Worm (Caenorhabditis elegans): Measurements from ENCODE around the gene lro-1.

lro-1 gene

ce11 chrX:6311391-6311790 is 39.5 kb downstream of the lro-1 start, which contains the start of gene npr-38:
TSS of gene npr-38 (plus strand) at chrX:6311691.
- TF ChIP-seq hlh-1 (tag; optimal IDR thresholded peaks at IDR 0.05) (no peak), drap-1 (GFP tag; optimal IDR thresholded peaks at IDR 0.05) (no peak), sem-2 (GFP tag; optimal IDR thresholded peaks at IDR 0.05) (no peak), cnd-1 (tag; optimal IDR thresholded peaks at IDR 0.05) (no peak), lin-32 (GFP tag; optimal IDR thresholded peaks at IDR 0.05) (no peak), unc-39 (tag; optimal IDR thresholded peaks at IDR 0.05) (no peak)

- no peak for TF ChIP-seq flh-1 (GFP tag; optimal IDR thresholded peaks at IDR 0.05)
- no peak for TF ChIP-seq ceh-43 (GFP tag; optimal IDR thresholded peaks at IDR 0.05)
- TF ChIP-seq mls-2 (tag; optimal IDR thresholded peaks at IDR 0.05), result no peak
- TF ChIP-seq lin-13 (tag; optimal IDR thresholded peaks at IDR 0.05), result no peak
- TF ChIP-seq drap-1 (GFP tag; optimal IDR thresholded peaks at IDR 0.05), result no peak
- no peak for TF ChIP-seq elt-1 (tag; optimal IDR thresholded peaks at IDR 0.05; ENCODE audit: borderline replicate concordance, insufficient read depth)
- no peak for TF ChIP-seq ham-2 (GFP tag; optimal IDR thresholded peaks at IDR 0.05)
- TF ChIP-seq blmp-1 (tag; optimal IDR thresholded peaks at IDR 0.05), result no peak
- no peak for TF ChIP-seq lsy-2 (tag; optimal IDR thresholded peaks at IDR 0.05)
Measured at ce11 chrX:6318803-6319202, 46.9 kb downstream of the lro-1 start.

ce11 chrX:6319546-6319945 is 47.7 kb downstream of the lro-1 start, which contains the start of gene chtb-3:
TSS of gene chtb-3 (minus strand) at chrX:6319646.
- no peak for TF ChIP-seq lsy-2 (tag; optimal IDR thresholded peaks at IDR 0.05)
- no peak for TF ChIP-seq unc-120 (tag; optimal IDR thresholded peaks at IDR 0.05; ENCODE audit: poor library complexity, severe bottlenecking)
- TF ChIP-seq sptf-1 (tag; optimal IDR thresholded peaks at IDR 0.05), result no peak
- TF ChIP-seq nhr-28 (tag; optimal IDR thresholded peaks at IDR 0.05), result no peak
- no peak for TF ChIP-seq mep-1 (tag; optimal IDR thresholded peaks at IDR 0.05)
- no peak for TF ChIP-seq ham-2 (GFP tag; optimal IDR thresholded peaks at IDR 0.05)

ce11 chrX:6320887-6321286 is 49.0 kb downstream of the lro-1 start:
- TF ChIP-seq pha-4 (tag; optimal IDR thresholded peaks at IDR 0.05), result no peak
- no peak for TF ChIP-seq unc-120 (tag; optimal IDR thresholded peaks at IDR 0.05; ENCODE audit: poor library complexity, severe bottlenecking)
- no peak for TF ChIP-seq flh-1 (GFP tag; optimal IDR thresholded peaks at IDR 0.05)
- TF ChIP-seq bed-3 (GFP tag; optimal IDR thresholded peaks at IDR 0.05), result no peak
- no peak for TF ChIP-seq nhr-76 (tag; optimal IDR thresholded peaks at IDR 0.05)
- TF ChIP-seq ceh-43 (GFP tag; optimal IDR thresholded peaks at IDR 0.05), result no peak
- TF ChIP-seq ham-2 (GFP tag; optimal IDR thresholded peaks at IDR 0.05), result no peak

- TF ChIP-seq pha-4 (tag; optimal IDR thresholded peaks at IDR 0.05) (no peak), lin-32 (GFP tag; optimal IDR thresholded peaks at IDR 0.05) (no peak), elt-3 (tag; optimal IDR thresholded peaks at IDR 0.05) (no peak), mls-2 (tag; optimal IDR thresholded peaks at IDR 0.05) (no peak), sptf-1 (tag; optimal IDR thresholded peaks at IDR 0.05) (no peak), unc-39 (tag; optimal IDR thresholded peaks at IDR 0.05) (no peak), mab-5 (tag; optimal IDR thresholded peaks at IDR 0.05) (no peak), ceh-43 (GFP tag; optimal IDR thresholded peaks at IDR 0.05) (no peak), mep-1 (tag; optimal IDR thresholded peaks at IDR 0.05) (no peak), nhr-237 (tag; optimal IDR thresholded peaks at IDR 0.05) (no peak), blmp-1 (tag; optimal IDR thresholded peaks at IDR 0.05) (no peak), hlh-1 (tag; optimal IDR thresholded peaks at IDR 0.05) (no peak), sem-2 (GFP tag; optimal IDR thresholded peaks at IDR 0.05) (no peak), nhr-28 (tag; optimal IDR thresholded peaks at IDR 0.05) (no peak)
Measured at ce11 chrX:6321380-6321779, 49.5 kb downstream of the lro-1 start.

ce11 chrX:6323129-6323528 is 51.2 kb downstream of the lro-1 start, which contains the start of gene col-167:
TSS of gene col-167 (plus strand) at chrX:6323488.
- no peak for TF ChIP-seq elt-3 (tag; optimal IDR thresholded peaks at IDR 0.05)
- TF ChIP-seq cnd-1 (tag; optimal IDR thresholded peaks at IDR 0.05), result no peak
- no peak for TF ChIP-seq ztf-11 (tag; optimal IDR thresholded peaks at IDR 0.05)
- TF ChIP-seq hlh-1 (tag; optimal IDR thresholded peaks at IDR 0.05), result no peak
- no peak for TF ChIP-seq mab-5 (tag; optimal IDR thresholded peaks at IDR 0.05)
- no peak for TF ChIP-seq sem-2 (GFP tag; optimal IDR thresholded peaks at IDR 0.05)
- no peak for TF ChIP-seq pha-4 (tag; optimal IDR thresholded peaks at IDR 0.05)
- TF ChIP-seq sptf-1 (tag; optimal IDR thresholded peaks at IDR 0.05), result no peak
- no peak for TF ChIP-seq mep-1 (tag; optimal IDR thresholded peaks at IDR 0.05)
